Worm (Caenorhabditis elegans): ENCODE measurements around the gene C27H6.9.

ce11 chrV:10002720-10003119 is 20.1 kb downstream of the C27H6.9 start:
- TF ChIP-seq elt-3 (tag; optimal IDR thresholded peaks at IDR 0.05) = no peak
- no peak for TF ChIP-seq mep-1 (tag; optimal IDR thresholded peaks at IDR 0.05)
- no peak for TF ChIP-seq sptf-1 (tag; optimal IDR thresholded peaks at IDR 0.05)
- no peak for TF ChIP-seq nhr-76 (tag; optimal IDR thresholded peaks at IDR 0.05)
- no peak for TF ChIP-seq nhr-12 (tag; optimal IDR thresholded peaks at IDR 0.05)
- no peak for TF ChIP-seq pha-4 (tag; optimal IDR thresholded peaks at IDR 0.05)
- TF ChIP-seq snpc-4 (tag; optimal IDR thresholded peaks at IDR 0.05) = no peak
- TF ChIP-seq lsy-2 (tag; optimal IDR thresholded peaks at IDR 0.05) = no peak
- TF ChIP-seq sem-2 (GFP tag; optimal IDR thresholded peaks at IDR 0.05) = no peak
- no peak for TF ChIP-seq nhr-237 (tag; optimal IDR thresholded peaks at IDR 0.05)
- TF ChIP-seq mab-5 (tag; optimal IDR thresholded peaks at IDR 0.05) = no peak
- no peak for TF ChIP-seq elt-1 (tag; optimal IDR thresholded peaks at IDR 0.05; ENCODE audit: borderline replicate concordance, insufficient read depth)
- TF ChIP-seq ztf-11 (tag; optimal IDR thresholded peaks at IDR 0.05) = no peak
- no peak for TF ChIP-seq flh-1 (GFP tag; optimal IDR thresholded peaks at IDR 0.05)
